Worm (Caenorhabditis elegans): ENCODE measurements around the gene Y73B6BL.22.

Y73B6BL.22 gene

ce11 chrIV:6416553-6416952, at the start of gene Y73B6BL.22:
Gene Y73B6BL.22 (minus strand): TSS chrIV:6416653.
- TF ChIP-seq lsy-2 (tag; optimal IDR thresholded peaks at IDR 0.05) (no peak), hlh-1 (tag; optimal IDR thresholded peaks at IDR 0.05) (no peak), elt-1 (tag; optimal IDR thresholded peaks at IDR 0.05; ENCODE audit: borderline replicate concordance, insufficient read depth) (no peak), ceh-39 (tag; optimal IDR thresholded peaks at IDR 0.05) (no peak), elt-3 (tag; optimal IDR thresholded peaks at IDR 0.05) (no peak), mab-5 (tag; optimal IDR thresholded peaks at IDR 0.05) (no peak), ztf-11 (tag; optimal IDR thresholded peaks at IDR 0.05) (no peak), nhr-237 (tag; optimal IDR thresholded peaks at IDR 0.05) (no peak), flh-1 (GFP tag; optimal IDR thresholded peaks at IDR 0.05) (no peak)

DNA sequence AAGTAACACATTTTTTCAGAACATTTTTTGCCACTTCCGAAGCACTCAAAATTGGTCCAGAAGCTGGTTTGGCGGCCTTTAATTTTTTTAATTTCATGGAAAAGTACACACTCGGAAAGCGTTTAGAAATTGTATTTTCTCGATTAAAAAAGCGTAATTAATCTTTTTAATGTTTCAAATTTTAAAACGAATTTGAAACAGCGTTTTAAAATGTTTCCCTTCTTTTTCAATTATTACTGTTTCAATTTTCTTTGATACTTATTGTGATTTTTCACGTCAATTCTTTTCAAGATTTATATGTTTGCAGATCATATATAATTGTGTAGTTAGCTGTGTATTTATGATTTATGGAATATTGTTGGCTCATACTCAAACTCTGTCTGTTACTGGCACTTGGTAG, 47.6 kb upstream of the Y73B6BL.22 start, which contains the start of gene acr-25:
Gene acr-25 (plus strand): TSS at position 301 of the 400 bp plus-strand sequence.
- no peak for TF ChIP-seq nhr-28 (tag; optimal IDR thresholded peaks at IDR 0.05)
- no peak for TF ChIP-seq lsy-2 (tag; optimal IDR thresholded peaks at IDR 0.05)
- TF ChIP-seq nhr-2 (tag; optimal IDR thresholded peaks at IDR 0.05): no peak
- no peak for TF ChIP-seq tbx-8 (GFP tag; optimal IDR thresholded peaks at IDR 0.05)
- TF ChIP-seq zip-8 (tag; optimal IDR thresholded peaks at IDR 0.05): no peak
- TF ChIP-seq ces-1 (GFP tag; optimal IDR thresholded peaks at IDR 0.05): no peak
- no peak for TF ChIP-seq ztf-11 (tag; optimal IDR thresholded peaks at IDR 0.05)
- no peak for TF ChIP-seq sem-2 (GFP tag; optimal IDR thresholded peaks at IDR 0.05)
- TF ChIP-seq mep-1 (tag; optimal IDR thresholded peaks at IDR 0.05): no peak
- no peak for TF ChIP-seq lin-32 (GFP tag; optimal IDR thresholded peaks at IDR 0.05)
- no peak for TF ChIP-seq M03D4.4 (tag; optimal IDR thresholded peaks at IDR 0.05)

DNA sequence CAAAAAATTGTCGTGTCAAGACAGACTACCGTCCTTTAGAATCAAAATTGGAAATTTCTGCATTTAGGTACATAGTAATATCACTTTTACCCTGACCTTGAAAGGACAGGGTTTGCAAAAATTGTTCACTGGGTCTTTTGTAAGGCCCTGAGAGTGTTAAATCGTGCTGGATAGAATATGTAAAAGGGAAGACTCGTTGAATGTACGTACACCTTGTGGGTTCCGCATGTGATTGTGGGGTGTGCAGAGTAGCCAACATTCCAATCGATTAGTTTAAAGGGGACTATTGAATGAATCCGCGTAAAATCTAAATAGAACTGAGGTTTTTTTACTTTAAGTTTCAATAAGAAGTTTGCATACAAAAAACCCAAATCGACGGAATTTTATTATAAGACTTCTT, 44.1 kb upstream of the Y73B6BL.22 start:
- TF ChIP-seq sem-2 (GFP tag; optimal IDR thresholded peaks at IDR 0.05): no peak

DNA sequence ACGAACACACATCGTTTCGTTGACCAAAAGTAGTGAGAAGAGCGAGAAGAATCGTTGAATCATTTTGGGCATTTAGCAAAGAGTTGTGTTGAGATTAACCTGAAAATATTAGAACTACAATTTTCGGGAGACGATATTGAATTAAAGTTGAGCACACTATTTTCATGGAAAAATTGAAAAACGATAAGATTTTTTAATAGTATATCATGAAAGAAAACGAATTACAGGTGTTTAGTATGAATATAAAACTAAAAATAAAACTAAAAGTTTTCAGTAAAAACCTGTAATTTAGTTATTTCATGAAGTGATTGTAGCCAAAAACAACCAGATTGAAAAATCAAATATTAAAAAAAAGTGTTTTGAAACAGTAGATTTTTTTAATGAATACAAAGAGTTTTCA, 41.0 kb upstream of the Y73B6BL.22 start, which contains the start of gene lgc-10:
Gene lgc-10 (minus strand): TSS at position 101 of the 400 bp plus-strand sequence.
- TF ChIP-seq pha-4 (tag; optimal IDR thresholded peaks at IDR 0.05) (no peak), lin-13 (tag; optimal IDR thresholded peaks at IDR 0.05) (no peak), M03D4.4 (tag; optimal IDR thresholded peaks at IDR 0.05) (no peak), ham-2 (GFP tag; optimal IDR thresholded peaks at IDR 0.05) (no peak), ceh-43 (GFP tag; optimal IDR thresholded peaks at IDR 0.05) (no peak), mab-5 (tag; optimal IDR thresholded peaks at IDR 0.05) (no peak), ceh-83 (GFP tag; optimal IDR thresholded peaks at IDR 0.05) (no peak), ces-1 (GFP tag; optimal IDR thresholded peaks at IDR 0.05) (no peak), nhr-12 (tag; optimal IDR thresholded peaks at IDR 0.05) (no peak), sptf-1 (tag; optimal IDR thresholded peaks at IDR 0.05) (no peak), mls-2 (tag; optimal IDR thresholded peaks at IDR 0.05) (no peak), lsy-2 (tag; optimal IDR thresholded peaks at IDR 0.05) (no peak)

ce11 chrIV:6443018-6443417, 26.6 kb upstream of the Y73B6BL.22 start:
- no peak for TF ChIP-seq cnd-1 (tag; optimal IDR thresholded peaks at IDR 0.05)
- no peak for TF ChIP-seq M03D4.4 (tag; optimal IDR thresholded peaks at IDR 0.05)
- TF ChIP-seq lin-32 (GFP tag; optimal IDR thresholded peaks at IDR 0.05): no peak

DNA sequence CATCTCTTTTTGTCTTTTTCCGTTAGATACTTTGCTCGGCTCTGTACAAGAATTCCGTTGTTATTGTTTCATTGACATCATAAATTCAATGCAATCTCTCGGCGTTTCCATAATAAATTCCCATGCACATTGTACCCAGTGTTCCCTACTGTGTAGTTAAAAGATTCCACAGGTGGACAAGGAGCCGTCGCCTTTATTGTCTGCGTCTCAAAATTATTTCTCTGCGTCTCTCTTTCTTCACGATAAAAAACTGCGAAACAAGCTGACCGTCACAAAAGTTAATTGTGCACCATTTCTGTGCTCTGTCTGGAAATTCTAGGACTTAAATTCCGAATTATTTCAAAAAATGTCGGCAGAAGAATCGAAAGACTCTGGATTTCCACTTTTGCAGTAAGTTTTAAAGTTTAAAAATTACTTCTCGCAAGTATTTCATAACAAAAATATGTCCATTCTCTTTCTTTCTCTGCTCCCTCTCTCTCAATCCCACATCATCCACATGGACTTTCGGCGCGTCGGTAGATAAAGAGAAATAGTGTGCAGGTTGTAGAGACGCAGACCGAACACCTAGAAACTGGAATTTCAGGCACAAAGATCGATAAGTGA, 25.7 kb upstream of the Y73B6BL.22 start:
- TF ChIP-seq ceh-83 (GFP tag; optimal IDR thresholded peaks at IDR 0.05): peak; percentile 54
- no peak for TF ChIP-seq mab-5 (tag; optimal IDR thresholded peaks at IDR 0.05)

- TF ChIP-seq hlh-1 (tag; optimal IDR thresholded peaks at IDR 0.05) (no peak), lsy-2 (tag; optimal IDR thresholded peaks at IDR 0.05) (no peak), unc-39 (tag; optimal IDR thresholded peaks at IDR 0.05) (no peak), mep-1 (tag; optimal IDR thresholded peaks at IDR 0.05) (no peak), mls-2 (tag; optimal IDR thresholded peaks at IDR 0.05) (no peak), pha-4 (tag; optimal IDR thresholded peaks at IDR 0.05) (no peak), flh-1 (GFP tag; optimal IDR thresholded peaks at IDR 0.05) (no peak), ztf-11 (tag; optimal IDR thresholded peaks at IDR 0.05) (no peak), snpc-4 (tag; optimal IDR thresholded peaks at IDR 0.05) (no peak), bed-3 (GFP tag; optimal IDR thresholded peaks at IDR 0.05) (no peak), unc-62 (GFP tag; optimal IDR thresholded peaks at IDR 0.05) (no peak), ces-1 (GFP tag; optimal IDR thresholded peaks at IDR 0.05) (no peak), nhr-237 (tag; optimal IDR thresholded peaks at IDR 0.05) (no peak), nhr-12 (tag; optimal IDR thresholded peaks at IDR 0.05) (no peak), nhr-2 (tag; optimal IDR thresholded peaks at IDR 0.05) (no peak), tbx-8 (GFP tag; optimal IDR thresholded peaks at IDR 0.05) (no peak), elt-3 (tag; optimal IDR thresholded peaks at IDR 0.05) (no peak), nhr-76 (tag; optimal IDR thresholded peaks at IDR 0.05) (no peak)
These were observed 25.1 kb upstream of the Y73B6BL.22 start, which contains the start of gene Y73B6BL.31 for ce11 chrIV:6441601-6442000. Gene Y73B6BL.31 (plus strand): TSS chrIV:6441901.

All from whole organism, mixed stage, embryonic.